Worm (Caenorhabditis elegans) whole organism, dauer: ENCODE measurements around the gene fut-6.

Source experiments
- unc-62 ChIP-seq: sonication (generic microtip); optimal IDR thresholded peaks from 2 replicates; lab custom pipeline; 2017; ENCODE audit warnings: missing biosample characterization, missing genetic modification reagents, missing genetic modification characterization

The fut-6 gene

ce11 chrII:4673242-4673641, 17.5 kb upstream of the fut-6 start:
- TF ChIP-seq unc-62: no peak

- no peak for TF ChIP-seq unc-62
Observed at ce11 chrII:4672584-4673110, 16.9 kb upstream of the fut-6 start, which contains the start of the genes clec-140 and hmg-11. Gene clec-140, plus strand, starts transcription at chrII:4673060. Gene hmg-11, plus strand, starts transcription at chrII:4673085.

ce11 chrII:4671692-4672091, 16.0 kb upstream of the fut-6 start, which contains the start of gene T05A7.6:
Gene T05A7.6, minus strand, starts transcription at chrII:4671792.
- no peak for TF ChIP-seq unc-62

ce11 chrII:4667572-4667971, 11.8 kb upstream of the fut-6 start, which contains the start of gene fut-5:
Gene fut-5, minus strand, starts transcription at chrII:4667672.
- no peak for TF ChIP-seq unc-62

- TF ChIP-seq unc-62: no peak
Observed at ce11 chrII:4665359-4665758, 9.6 kb upstream of the fut-6 start, which contains the start of gene T05A7.11. Gene T05A7.11, minus strand, starts transcription at chrII:4665459.

ce11 chrII:4663186-4663585, 7.5 kb upstream of the fut-6 start, which contains the start of gene T05A7.12:
Gene T05A7.12, minus strand, starts transcription at chrII:4663286.
- TF ChIP-seq unc-62: no peak

ce11 chrII:4661278-4661677, 5.5 kb upstream of the fut-6 start, which contains the start of gene T05A7.13:
Gene T05A7.13, minus strand, starts transcription at chrII:4661378.
- TF ChIP-seq unc-62: no peak

ce11 chrII:4658245-4658644, 2.5 kb upstream of the fut-6 start:
- TF ChIP-seq unc-62: no peak

- no peak for TF ChIP-seq unc-62
Observed at ce11 chrII:4657370-4657769, 1.6 kb upstream of the fut-6 start.

- TF ChIP-seq unc-62: no peak
Observed at ce11 chrII:4650072-4650471, 5.7 kb downstream of the fut-6 start.

DNA sequence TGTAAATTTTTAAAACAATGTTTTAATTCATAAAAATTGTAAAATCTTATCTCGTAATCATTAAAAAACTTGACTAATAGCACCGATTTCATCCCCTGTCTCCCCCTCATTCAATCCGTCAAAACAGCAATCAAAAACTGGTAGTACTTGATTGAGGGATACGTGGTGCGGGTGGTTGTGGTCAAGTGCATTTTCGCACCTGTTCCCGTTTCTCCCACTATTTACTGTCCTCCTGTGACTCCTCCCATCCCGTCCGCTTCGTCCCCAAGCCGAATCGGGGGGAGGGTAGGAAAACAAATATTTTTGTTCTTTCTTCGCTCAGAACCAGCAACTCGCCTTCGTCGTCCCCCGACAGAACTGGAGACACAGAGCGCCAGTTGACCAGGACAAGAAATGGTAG, 6.9 kb downstream of the fut-6 start, which contains the start of gene lgc-27:
lgc-27 (plus strand) TSS at position 301 of the 400 bp plus-strand sequence.
- TF ChIP-seq unc-62: no peak

- no peak for TF ChIP-seq unc-62
Observed at ce11 chrII:4640748-4641147, 15.0 kb downstream of the fut-6 start.

DNA sequence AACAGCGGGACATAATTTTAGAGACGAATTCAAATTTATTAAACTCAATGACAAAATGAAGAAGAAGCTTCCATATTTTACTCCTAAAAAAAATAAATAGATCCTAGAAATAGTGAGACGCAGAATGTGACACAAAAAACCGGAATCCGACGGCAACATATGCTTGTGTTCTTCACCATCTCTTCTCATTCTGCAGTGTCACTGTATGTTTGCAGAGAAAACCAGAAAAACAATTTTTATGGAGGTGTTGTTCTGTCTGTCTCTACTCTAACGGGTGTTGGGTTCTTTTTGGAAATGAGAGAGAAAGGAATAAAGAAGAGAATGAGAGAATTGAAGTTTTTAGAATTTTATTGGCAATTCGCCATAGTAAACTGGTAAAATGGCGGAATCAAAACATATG, 16.8 kb downstream of the fut-6 start:
- TF ChIP-seq unc-62: no peak

- TF ChIP-seq unc-62: no peak
Observed at ce11 chrII:4638241-4638640, 17.5 kb downstream of the fut-6 start, which contains the start of gene che-10. Gene che-10, minus strand, starts transcription at chrII:4638341.

DNA sequence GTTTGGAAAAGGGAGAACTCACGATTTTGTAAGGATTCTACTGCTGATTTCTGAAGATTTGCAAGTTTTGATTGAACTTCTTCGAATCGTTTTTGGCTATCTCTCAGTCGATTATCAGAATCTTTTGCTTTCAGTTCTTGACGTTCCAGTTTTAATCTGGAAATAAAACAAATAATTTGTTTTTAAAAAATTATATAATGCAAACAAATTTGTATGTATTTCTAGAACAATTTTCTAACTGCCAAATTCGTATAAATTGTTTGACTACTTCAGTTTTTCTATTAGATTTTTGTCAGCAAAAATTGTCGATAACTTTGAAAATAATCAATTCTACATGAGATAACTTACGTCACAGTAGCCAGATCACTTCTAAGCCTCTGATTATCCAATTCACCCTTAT, 24.3 kb downstream of the fut-6 start:
- no peak for TF ChIP-seq unc-62

ce11 chrII:4626606-4627005, 29.1 kb downstream of the fut-6 start, which contains the start of gene F35D11.1:
Gene F35D11.1, plus strand, starts transcription at chrII:4626906.
- TF ChIP-seq unc-62: no peak

- TF ChIP-seq unc-62: no peak
Observed at ce11 chrII:4621650-4622049, 34.1 kb downstream of the fut-6 start, which contains the start of gene clec-139. Gene clec-139, minus strand, starts transcription at chrII:4621750.

DNA sequence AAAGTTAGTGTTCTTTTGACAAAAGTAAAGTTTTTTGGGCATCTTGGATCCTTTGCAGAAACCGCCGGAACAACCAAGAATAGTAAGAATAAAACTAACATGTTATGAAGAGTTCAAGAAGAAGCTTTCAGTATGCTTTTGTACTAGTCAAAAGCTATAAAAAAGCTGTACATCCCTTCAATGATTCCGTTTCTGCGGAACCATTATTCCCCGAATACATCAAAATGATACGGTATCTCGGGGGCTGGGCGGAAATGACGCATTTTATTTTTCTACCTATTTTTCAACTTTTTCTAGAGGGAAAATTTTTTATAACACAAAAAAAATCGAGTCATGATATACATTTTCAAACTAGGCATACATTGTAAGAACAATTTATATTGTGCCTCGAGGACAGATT, 36.0 kb downstream of the fut-6 start, which contains the start of gene clec-138:
clec-138 (minus strand) TSS at position 101 of the 400 bp plus-strand sequence.
- TF ChIP-seq unc-62: no peak
